Fruit fly (Drosophila melanogaster): ENCODE measurements around the gene Cad86C.

The Cad86C gene

DNA sequence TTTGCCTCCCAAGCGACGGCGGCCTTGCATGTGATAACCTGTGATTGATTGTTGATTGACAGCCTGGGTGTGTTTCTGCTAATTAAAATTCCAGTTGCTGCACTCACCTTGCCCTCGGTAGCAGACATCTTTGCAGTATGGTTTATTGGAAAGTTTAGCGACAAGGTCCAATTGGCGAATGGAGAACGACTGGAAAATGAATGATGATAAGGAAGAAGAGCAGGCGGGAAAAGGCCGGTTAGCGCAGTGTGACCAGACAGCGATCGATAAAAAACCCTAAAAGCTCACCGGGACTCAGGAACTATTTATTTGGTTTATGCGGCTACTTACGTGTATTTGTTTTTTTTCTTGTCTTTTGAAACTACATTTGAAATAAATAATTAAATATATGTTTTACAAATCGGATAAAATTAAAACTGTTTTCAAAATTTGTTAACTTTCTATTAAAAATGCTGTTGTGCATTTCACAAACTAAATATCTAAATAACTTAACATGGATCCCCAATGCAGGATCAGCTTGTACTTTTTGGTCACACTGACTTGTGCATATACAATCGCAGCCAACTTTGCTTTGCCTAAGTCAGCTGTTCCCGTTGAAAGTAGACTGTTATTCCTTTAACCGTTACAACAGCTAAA is 45.4 kb downstream of the Cad86C start, which contains the start of gene Fdh (continued):
- TF ChIP-seq CG2199 (GFP tag; IDR thresholded peaks at IDR 0.05) (no peak), Hr78 (GFP tag; optimal IDR thresholded peaks at IDR 0.05) (no peak), CG3065 (GFP tag; optimal IDR thresholded peaks at IDR 0.05) (peak; percentile 29), gsb-n (tag; optimal IDR thresholded peaks at IDR 0.05) (peak; percentile 43), ase (GFP tag; IDR thresholded peaks at IDR 0.05) (no peak), CG14667 (GFP tag; IDR thresholded peaks at IDR 0.05) (no peak), CG14965 (GFP tag; optimal IDR thresholded peaks at IDR 0.05; ENCODE audit: borderline replicate concordance) (no peak), CG17612 (GFP tag; IDR thresholded peaks at IDR 0.05) (no peak), CG7271 (tag; optimal IDR thresholded peaks at IDR 0.05) (peak; percentile 66), fd3F (GFP tag; optimal IDR thresholded peaks at IDR 0.05) (peak; percentile 26), CG3847 (GFP tag; IDR thresholded peaks at IDR 0.05) (no peak), CG1529 (GFP tag; optimal IDR thresholded peaks at IDR 0.05) (peak; percentile 44), ewg (GFP tag; optimal IDR thresholded peaks at IDR 0.05) (peak; percentile 96), CG12391 (tag; optimal IDR thresholded peaks at IDR 0.05) (peak; percentile 81), Camta (GFP tag; optimal IDR thresholded peaks at IDR 0.05) (peak; percentile 32), HLH4C (GFP tag; IDR thresholded peaks at IDR 0.05; ENCODE audit: partially characterized antibody) (no peak), CG16813 (GFP tag; IDR thresholded peaks at IDR 0.05; ENCODE audit: partially characterized antibody) (no peak), Med (GFP tag) (peak; percentile 91), mam (GFP tag; optimal IDR thresholded peaks at IDR 0.05) (peak; percentile 2), CG10462 (GFP tag; optimal IDR thresholded peaks at IDR 0.05) (peak; percentile 92), CG7556 (GFP tag; optimal IDR thresholded peaks at IDR 0.05) (peak; percentile 56), kni (GFP tag; optimal IDR thresholded peaks at IDR 0.05) (peak; percentile 51), lola (GFP tag; optimal IDR thresholded peaks at IDR 0.05) (peak in 1 of 3 experiments; percentile 81), gem (tag; optimal IDR thresholded peaks at IDR 0.05) (peak; percentile 78), CG2116 (GFP tag; optimal IDR thresholded peaks at IDR 0.05) (peak; percentile 61), CG15696 (tag; optimal IDR thresholded peaks at IDR 0.05) (peak; percentile 73), hkb (optimal IDR thresholded peaks at IDR 0.05) (peak; percentile 16), hkb (GFP tag; IDR thresholded peaks at IDR 0.05) (peak; percentile 27; the same call in 1 of the 2 replicates), ems (GFP tag; optimal IDR thresholded peaks at IDR 0.05) (peak; percentile 21), Max (GFP tag; optimal IDR thresholded peaks at IDR 0.05) (peak; percentile 45), CG12155 (GFP tag; optimal IDR thresholded peaks at IDR 0.05) (peak; percentile 44), D19A (tag; optimal IDR thresholded peaks at IDR 0.05) (peak; percentile 36), nau (GFP tag; optimal IDR thresholded peaks at IDR 0.05) (peak; percentile 49), ranshi (GFP tag; IDR thresholded peaks at IDR 0.05) (no peak), CG11093 (GFP tag; IDR thresholded peaks at IDR 0.05) (no peak), Lhr (GFP tag; optimal IDR thresholded peaks at IDR 0.05) (peak; percentile 83), CG12942 (GFP tag; optimal IDR thresholded peaks at IDR 0.05) (peak; percentile 4), stwl (tag; optimal IDR thresholded peaks at IDR 0.05) (peak; percentile 74), Sin3A (optimal IDR thresholded peaks at IDR 0.05) (peak; percentile 70), sqz (GFP tag; optimal IDR thresholded peaks at IDR 0.05) (peak; percentile 60), CG9876 (GFP tag; optimal IDR thresholded peaks at IDR 0.05) (no peak), pita (GFP tag; optimal IDR thresholded peaks at IDR 0.05) (no peak), CG2712 (tag; optimal IDR thresholded peaks at IDR 0.05) (peak; percentile 80), CG14014 (GFP tag; IDR thresholded peaks at IDR 0.05) (peak; percentile 37; the same call in 1 of the 2 replicates), CG18476 (GFP tag; optimal IDR thresholded peaks at IDR 0.05) (peak; percentile 51), Pdp1 (GFP tag; optimal IDR thresholded peaks at IDR 0.05) (peak in 1 of 2 experiments; percentile 16), CG13775 (GFP tag; optimal IDR thresholded peaks at IDR 0.05) (peak; percentile 80), vvl (GFP tag; IDR thresholded peaks at IDR 0.05) (peak; percentile 43), Rfx (GFP tag; IDR thresholded peaks at IDR 0.05) (peak; percentile 36; the same call in 1 of the 2 replicates)
